Fruit fly (Drosophila melanogaster): ENCODE measurements around the gene Gr93d.

The Gr93d gene

DNA sequence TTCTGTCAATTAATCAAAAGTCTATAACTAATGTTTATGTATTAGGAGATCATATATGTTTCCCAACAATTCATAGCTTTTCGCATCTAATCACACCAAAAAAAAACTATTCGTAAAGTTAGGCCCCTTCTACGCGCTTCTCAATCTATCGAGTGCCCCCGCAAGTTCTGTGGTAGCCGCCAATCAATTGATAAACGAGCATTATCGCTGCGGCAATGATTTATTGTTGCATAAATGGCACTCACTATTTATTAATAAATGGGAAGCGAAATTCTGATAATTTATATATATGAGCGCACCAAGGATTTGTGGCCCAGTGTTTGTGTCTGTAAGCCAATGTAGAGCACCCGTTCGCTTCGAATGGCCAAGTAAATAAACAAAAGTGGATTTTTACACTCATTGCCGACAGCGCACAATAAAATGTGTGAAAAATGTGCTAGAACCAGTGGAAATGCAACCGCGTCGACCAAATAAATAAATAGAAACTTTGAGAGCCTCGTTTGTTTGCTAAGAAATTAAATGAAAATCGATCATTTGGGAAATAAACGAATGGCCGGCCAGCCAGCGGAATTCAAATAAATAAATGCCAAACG is 25.0 kb upstream of the Gr93d start:
- TF ChIP-seq noc (tag; optimal IDR thresholded peaks at IDR 0.05): peak; percentile 13

DNA sequence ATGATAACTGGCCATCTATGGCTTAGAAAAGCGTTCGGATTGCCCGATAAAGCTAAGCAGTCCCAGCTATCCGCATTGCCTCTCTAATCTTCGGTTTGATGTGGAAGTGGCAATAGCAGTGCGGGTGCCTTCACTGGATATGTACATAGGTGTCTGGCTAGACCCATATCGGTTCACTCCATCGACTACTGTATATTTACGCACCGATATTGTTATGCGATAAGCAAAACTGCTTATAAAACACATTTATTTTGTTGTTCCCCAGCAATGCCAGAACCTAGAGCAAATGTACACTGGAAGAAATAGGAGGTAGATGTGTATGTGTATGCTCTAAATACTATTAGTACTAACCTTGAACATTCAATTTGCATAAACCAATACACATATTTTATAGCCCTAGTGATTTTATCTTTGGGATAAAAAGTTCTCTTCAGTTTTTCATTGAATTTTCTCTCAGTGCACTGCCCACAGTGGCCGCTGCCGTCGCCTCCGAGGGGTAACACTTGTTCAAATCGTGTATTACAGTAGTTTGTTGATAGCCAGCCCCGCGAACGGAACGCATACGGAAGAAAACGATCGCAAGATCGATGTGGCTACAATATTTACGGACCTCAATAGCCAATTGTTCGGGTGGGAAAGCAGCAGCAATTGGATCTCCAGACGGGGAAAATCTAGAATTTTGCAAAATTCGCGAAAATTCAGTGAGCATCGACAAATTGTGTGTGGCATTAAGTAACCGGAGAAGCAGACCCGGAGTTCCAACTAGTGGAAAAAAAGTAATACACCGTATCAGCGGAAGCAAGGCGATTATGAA is 23.9 kb upstream of the Gr93d start, which contains the start of gene CG31431:
TSS of gene CG31431 (plus strand) at position 524 of the 814 bp plus-strand sequence.
- TF ChIP-seq noc (tag; optimal IDR thresholded peaks at IDR 0.05): peak; percentile 99

DNA sequence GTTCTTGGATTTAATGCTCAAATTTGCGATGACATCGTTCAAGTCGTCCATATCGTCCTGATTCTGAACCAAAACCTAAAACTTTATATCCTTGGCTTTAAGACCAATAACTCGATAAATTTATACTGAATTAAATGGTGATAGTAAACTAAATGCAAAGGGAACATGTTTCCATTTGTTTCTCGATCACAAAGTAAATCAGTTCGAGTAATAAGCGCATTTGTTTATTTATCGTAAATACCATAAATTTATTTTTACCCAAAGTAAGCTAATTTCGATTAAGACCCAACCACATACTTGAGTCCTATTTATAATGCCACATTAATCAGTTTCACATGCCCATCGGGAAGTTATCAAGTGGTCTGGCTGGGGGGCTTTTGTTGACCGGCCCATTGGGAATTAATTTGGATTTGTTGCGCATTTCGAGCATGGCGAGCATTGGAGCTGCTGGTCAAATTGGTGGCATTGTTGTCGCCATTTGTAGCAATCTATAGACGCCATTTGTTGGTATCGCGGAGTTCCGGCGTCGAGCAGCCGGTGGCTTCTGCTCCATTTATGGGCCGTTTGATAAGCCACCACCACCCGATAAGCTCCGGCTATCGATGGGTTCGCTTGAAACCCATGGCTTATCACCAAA is 23.1 kb upstream of the Gr93d start, which contains the start of gene CG31174:
TSS of gene CG31174 (minus strand) at position 51 of the 637 bp plus-strand sequence.
- TF ChIP-seq noc (tag; optimal IDR thresholded peaks at IDR 0.05): no peak

DNA sequence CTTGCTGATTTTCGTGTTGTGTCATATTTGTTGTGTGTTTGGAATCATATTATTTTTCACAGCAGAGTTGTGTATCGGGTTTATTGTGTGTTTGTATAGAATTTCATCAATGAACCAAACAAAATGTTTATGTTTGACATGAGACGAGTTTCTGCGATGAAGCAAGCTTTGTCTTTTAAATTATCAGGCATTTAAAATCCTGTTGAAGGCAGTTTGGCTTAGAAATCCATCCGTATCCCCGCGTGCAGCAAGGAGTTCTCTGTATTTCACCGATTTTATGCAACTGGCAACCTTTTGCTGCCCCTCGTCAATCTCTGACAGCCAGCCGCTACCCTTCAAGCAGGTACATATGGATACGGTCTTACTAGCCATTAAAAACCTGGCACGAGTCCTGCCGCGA is 21.4 kb upstream of the Gr93d start, which contains the start of the genes CG6569 and Cby:
TSS of gene CG6569 (minus strand) at position 101 of the 400 bp plus-strand sequence.
TSS of gene Cby (plus strand) at position 185 of the 400 bp plus-strand sequence.
- no peak for TF ChIP-seq noc (tag; optimal IDR thresholded peaks at IDR 0.05)

DNA sequence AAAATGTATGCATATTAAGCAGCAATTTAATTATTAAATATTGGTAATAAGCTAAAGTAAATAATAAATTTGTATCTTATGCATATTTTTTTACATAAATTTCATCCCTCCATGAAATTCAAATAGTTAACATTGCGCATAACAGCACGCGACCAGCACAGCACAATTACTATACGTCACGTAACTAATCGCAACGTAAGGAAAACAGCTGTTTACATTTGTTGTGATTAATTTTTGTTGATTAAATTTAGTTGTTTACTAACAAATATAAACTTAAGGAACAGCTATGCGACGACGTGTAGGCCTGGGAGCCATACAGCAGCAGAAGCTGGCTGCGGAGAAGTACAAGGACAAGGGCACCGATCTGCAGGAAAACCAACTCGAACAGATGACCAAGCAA is 18.5 kb upstream of the Gr93d start, which contains the start of gene lsn:
TSS of gene lsn (plus strand) at position 177 of the 400 bp plus-strand sequence.
- TF ChIP-seq noc (tag; optimal IDR thresholded peaks at IDR 0.05): no peak

DNA sequence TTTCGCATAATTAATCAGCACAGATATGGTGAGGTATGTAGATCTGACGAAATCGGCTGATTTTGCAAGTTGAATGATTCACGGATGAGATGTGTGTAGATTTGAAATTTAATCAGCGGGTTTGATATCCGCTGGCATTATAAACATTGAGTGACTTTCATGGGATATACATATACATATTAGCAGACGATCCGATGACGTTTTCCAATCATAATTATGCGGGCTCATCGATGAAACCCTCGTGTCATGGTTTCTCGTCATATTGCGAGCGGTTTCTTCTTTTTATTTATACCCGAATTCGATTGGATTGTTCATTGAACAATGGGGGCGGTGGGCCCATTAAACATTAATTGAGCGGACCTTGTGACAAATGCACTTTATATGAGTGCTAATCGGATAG is 18.0 kb upstream of the Gr93d start:
- no peak for TF ChIP-seq noc (tag; optimal IDR thresholded peaks at IDR 0.05)

DNA sequence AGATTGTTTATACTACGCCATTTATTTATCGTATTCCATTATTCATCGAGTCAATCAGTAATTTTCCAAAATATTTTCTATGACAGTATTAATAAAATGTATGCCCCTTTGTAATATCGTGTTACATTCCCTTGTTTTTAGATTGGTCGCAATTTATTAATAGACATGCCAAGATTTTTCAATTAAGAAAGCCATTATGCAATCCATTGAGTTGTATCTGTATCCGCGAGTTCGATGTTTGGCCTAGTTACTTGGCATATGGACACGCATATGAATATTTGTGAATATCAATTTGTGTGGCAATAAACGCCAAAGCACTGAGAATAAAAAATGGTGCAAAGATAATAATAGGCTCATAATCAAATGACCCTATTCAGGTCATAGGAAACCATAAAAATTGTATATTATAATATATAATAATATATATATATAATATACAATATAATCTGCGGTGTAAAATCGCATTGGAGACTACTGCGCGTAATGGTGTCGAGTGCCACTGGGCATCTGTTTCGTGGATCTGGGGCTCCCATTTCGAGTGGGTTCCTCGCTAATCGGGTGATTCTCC is 17.4 kb upstream of the Gr93d start:
- no peak for TF ChIP-seq noc (tag; optimal IDR thresholded peaks at IDR 0.05)

DNA sequence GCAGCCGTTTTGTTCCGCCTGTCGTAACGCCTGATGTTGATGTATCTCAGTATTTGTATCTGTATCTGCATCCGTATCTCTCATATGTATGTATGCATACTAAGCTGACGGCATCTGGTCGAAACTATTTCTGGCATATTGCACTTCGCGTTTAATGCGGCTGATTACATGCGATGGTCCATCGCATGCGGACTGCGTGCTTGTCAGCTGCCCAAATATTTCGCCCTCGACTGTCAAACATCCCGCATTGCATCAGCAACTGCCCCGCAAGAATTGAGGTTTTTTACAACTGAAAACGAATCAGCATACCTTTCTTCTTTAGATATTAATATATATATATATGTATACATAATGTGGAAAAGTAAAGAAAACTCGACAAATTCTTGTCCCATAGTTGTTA is 16.4 kb upstream of the Gr93d start:
- no peak for TF ChIP-seq noc (tag; optimal IDR thresholded peaks at IDR 0.05)

DNA sequence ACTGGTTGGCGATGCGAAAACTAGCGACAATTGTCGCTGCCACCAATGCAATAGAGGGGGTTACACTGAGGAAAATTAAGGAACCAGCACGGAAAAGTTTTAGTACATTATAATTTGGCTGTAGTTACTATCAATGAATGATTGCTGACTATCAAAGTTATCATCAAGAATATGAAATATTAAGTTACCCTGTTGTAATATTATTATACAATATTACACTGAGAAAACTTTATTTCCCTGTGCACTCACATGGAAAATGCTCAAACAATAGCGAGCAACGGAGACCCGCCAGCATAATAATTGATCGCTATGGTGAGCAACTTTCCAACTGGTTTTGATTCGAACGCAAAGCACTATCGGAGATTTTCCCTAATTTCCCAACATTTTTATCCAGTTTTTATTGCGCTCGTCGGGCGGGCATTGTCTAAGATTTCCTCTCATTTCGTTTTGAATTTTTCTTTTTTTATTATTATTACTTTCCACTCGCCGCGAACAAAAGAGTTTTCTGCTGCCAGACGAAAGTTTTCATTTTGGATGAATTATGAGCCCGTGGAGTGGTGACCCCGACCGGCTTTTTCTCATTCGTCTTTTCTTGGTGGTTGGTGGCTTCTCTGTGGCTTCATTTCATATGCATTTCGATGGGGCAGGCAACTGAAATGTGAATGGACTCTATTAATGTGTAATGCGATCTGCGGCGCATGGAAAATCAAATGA is 15.8 kb upstream of the Gr93d start:
- no peak for TF ChIP-seq noc (tag; optimal IDR thresholded peaks at IDR 0.05)

DNA sequence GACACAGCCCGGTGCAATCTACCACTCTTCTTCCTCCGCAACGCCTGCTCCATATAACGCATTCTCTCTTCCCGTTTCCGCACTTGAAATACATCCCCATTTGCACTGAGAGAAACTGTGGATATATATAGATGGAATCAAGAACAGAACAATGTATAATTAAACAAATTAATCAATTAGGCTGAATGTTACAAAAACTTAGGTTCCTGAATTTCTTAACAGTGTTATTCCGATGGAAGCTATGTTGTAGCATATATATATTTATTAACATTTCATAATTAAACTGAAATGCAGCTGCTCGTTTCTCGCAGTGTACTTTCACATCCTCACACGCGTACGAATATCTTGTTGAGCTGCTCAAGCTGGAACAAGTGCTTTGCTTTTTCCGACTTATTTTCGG is 13.1 kb upstream of the Gr93d start:
- no peak for TF ChIP-seq noc (tag; optimal IDR thresholded peaks at IDR 0.05)

DNA sequence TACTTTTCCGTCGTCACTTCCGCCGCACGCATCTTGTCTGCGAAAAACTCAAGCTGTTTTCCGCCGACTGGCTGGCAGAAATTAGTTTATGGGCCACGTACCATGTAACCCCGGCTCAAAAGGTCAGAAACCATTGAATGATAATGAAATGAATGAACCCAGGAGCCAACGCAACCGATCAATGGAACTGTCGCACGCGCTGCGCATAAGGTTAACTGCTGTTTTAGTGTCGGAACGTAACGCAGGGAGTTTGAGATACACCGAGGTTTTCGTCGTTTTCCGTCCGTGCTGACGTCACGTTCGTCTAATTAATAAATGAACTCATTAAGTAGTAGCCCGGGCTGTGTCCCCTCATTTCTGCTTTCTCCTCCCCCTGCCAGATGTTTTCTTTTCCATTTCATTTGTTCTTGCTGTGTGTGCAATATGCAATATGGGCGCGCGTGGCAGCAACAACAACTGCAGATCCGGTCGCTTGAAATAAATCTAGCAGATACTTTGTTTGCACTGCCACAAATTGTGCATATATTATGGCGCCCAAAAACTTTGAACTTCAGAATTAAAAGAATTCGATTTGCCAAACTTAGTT is 11.9 kb upstream of the Gr93d start:
- TF ChIP-seq noc (tag; optimal IDR thresholded peaks at IDR 0.05): no peak

DNA sequence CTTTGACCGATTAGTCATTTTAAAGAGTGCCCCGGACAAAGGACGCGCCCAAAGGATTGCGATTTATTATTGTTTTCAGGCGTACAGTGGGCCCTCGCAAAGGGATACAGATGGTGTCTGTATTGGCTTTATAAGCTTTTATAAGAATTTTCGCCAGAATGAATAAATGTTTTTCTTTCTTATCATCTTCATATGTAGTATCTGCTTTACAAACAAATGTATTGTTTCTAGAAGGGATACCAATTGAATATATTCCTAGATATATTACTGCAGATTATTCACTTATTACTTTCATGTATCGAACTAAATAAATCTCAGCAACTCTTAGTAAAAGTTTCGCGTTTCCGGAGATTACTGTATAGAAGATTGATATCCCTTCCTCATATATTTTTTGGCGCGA is 11.1 kb upstream of the Gr93d start:
- TF ChIP-seq noc (tag; optimal IDR thresholded peaks at IDR 0.05): no peak

DNA sequence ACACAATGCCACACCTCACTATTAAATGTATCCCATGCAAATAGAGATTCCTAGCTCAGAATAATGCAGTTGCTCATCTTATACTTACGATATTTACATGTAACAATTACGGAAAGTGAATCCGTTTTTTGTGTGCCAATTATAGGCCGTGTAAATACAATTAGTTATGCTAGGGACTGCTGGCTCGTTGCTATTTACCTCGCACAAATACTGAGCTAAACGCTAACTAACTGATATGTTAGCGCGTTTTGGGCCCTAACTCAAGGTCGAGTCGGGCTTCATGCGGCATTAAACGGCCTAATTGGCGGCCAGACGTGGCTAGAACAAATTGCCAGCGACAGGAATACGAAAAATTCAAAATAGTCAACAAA is 10.4 kb upstream of the Gr93d start:
- TF ChIP-seq noc (tag; optimal IDR thresholded peaks at IDR 0.05): no peak

DNA sequence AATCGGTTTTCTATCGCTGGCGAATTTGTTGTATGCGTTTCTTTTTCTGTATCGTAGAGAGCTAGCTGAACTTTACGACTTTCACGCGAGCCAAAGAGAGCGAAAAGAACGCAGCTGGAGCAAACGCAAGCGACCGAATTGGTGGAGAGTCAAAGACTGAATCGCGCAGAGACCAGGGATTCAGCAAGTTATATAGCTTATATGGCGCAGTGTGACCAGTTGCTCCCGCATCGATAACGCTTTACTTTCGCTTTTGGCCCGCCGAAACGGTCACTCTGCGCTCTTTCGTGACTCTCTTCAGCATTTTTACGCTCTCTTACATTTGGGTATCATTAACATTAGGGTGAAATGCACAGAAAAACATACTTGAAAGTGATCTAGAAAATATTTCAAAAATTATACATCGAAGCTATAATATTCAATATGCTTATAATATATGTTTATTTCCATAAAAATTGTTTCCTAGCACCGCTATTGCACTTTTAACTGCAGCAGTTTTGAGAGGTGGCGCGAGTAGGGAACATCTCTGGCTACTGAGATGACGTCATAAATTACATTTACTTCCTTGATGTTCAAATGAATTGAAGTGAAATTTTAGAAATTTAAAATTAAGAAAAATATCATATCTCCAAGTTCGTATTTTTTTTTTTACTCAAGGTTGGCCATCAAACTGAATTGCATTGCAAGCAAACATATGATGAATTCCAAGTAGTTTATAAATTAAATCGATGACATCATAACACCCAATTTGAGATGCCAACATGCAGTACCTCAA is 9.8 kb upstream of the Gr93d start, which contains the start of gene glec:
TSS of gene glec (minus strand) at position 169 of the 775 bp plus-strand sequence.
- TF ChIP-seq noc (tag; optimal IDR thresholded peaks at IDR 0.05): peak; percentile 19

Data from whole organism, larva.